Fruit fly (Drosophila melanogaster) S2 (cell line): ENCODE measurements around the gene CenG1A.

ENCODE experiments used
- CG8478 ChIP-seq: fragments of >200 bp; optimal IDR thresholded peaks from 2 replicates; lab custom pipeline; 2018
- CTCF ChIP-seq, 2 experiments: fragments of >200 bp; optimal IDR thresholded peaks; 2 replicates each; lab custom pipeline; 2018

- no peak for TF ChIP-seq CTCF (optimal IDR thresholded peaks at IDR 0.05; lab: Kevin White, UChicago)
- no peak for TF ChIP-seq CG8478 (lab: Kevin White, UChicago)
These were observed 46.6 kb downstream of the CenG1A start for dm6 chr2L:13881939-13882338.
